Worm (Caenorhabditis elegans): ENCODE measurements around the gene srd-5.

srd-5 gene

ce11 chrIV:5671325-5671724 is 3.0 kb downstream of the srd-5 start:
- TF ChIP-seq aly-2 (tag; optimal IDR thresholded peaks at IDR 0.05): no peak
- TF ChIP-seq pha-4 (tag; optimal IDR thresholded peaks at IDR 0.05): peak; percentile 86

DNA sequence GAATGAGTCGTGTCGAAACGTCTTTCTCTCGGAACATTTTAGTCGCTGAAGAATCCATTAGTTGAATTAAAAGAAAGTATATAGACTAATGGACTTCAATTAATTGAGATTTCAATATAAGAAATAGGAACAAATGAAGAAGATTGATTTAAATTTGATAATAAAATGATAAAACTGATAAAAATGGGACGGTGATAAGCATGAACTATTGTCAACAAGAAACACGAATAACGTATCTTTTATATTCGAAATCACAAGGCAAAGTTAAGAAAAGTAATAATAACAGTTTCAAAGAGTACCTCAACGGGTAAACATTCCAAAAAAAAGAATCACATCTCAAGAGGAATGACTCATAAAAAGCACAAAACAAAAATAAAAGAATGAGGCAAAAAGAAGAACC is 4.9 kb downstream of the srd-5 start, which contains the start of gene T19E7.6:
Gene T19E7.6 (minus strand): TSS at position 45 of the 400 bp plus-strand sequence.
- TF ChIP-seq sea-2 (GFP tag; optimal IDR thresholded peaks at IDR 0.05) (no peak), ceh-82 (tag; optimal IDR thresholded peaks at IDR 0.05) (no peak), pha-4 (tag; optimal IDR thresholded peaks at IDR 0.05) (peak; percentile 64), ceh-16 (tag; optimal IDR thresholded peaks at IDR 0.05) (no peak)

DNA sequence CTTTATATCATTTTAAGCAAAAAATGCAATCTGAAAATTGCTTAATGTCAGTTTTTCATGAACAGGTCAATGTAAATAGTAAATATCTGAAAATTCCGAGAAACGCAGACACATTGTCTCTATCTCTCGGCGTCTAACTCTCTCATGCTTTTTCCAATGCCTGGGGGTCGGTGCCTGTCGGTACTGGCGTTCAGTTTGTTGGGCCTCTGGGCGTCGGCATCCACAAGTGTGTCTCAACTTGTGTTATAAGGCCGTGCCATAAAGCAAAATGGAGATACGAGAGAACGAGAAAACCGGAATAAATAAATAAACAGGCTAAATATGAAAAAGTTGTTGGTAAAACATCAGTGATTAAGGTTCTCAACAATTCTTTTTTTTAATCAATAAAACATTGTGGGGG is 7.1 kb downstream of the srd-5 start:
- TF ChIP-seq lsy-12 (tag; optimal IDR thresholded peaks at IDR 0.05): no peak
- peak; percentile 62 for TF ChIP-seq ceh-28 (tag; optimal IDR thresholded peaks at IDR 0.05)
- no peak for TF ChIP-seq unc-39 (tag; optimal IDR thresholded peaks at IDR 0.05)
- TF ChIP-seq fkh-2 (tag; optimal IDR thresholded peaks at IDR 0.05): no peak
- no peak for TF ChIP-seq jun-1 (tag; optimal IDR thresholded peaks at IDR 0.05)
- peak; percentile 21 for TF ChIP-seq lin-39 (tag; optimal IDR thresholded peaks at IDR 0.05)
- no peak for TF ChIP-seq ceh-9 (tag; optimal IDR thresholded peaks at IDR 0.05)
- no peak for TF ChIP-seq ztf-4 (tag; optimal IDR thresholded peaks at IDR 0.05)
- TF ChIP-seq mdl-1 (tag; optimal IDR thresholded peaks at IDR 0.05): no peak
- peak; percentile 5 for TF ChIP-seq egl-5 (tag; optimal IDR thresholded peaks at IDR 0.05)
- no peak for TF ChIP-seq nhr-237 (tag; optimal IDR thresholded peaks at IDR 0.05)
- TF ChIP-seq nhr-11 (tag; optimal IDR thresholded peaks at IDR 0.05): no peak
- TF ChIP-seq R02D3.7 (tag; optimal IDR thresholded peaks at IDR 0.05): no peak
- no peak for TF ChIP-seq lin-15B (tag; optimal IDR thresholded peaks at IDR 0.05)
- no peak for TF ChIP-seq elt-3 (tag; optimal IDR thresholded peaks at IDR 0.05)
- no peak for TF ChIP-seq tbx-2 (tag; optimal IDR thresholded peaks at IDR 0.05)
- TF ChIP-seq nhr-28 (tag; optimal IDR thresholded peaks at IDR 0.05): no peak
- peak; percentile 30 for TF ChIP-seq nhr-43 (tag; optimal IDR thresholded peaks at IDR 0.05; ENCODE audit: poor library complexity, severe bottlenecking)
- TF ChIP-seq pha-4 (tag; optimal IDR thresholded peaks at IDR 0.05): peak; percentile 94
- TF ChIP-seq sea-2 (GFP tag; optimal IDR thresholded peaks at IDR 0.05): no peak
- no peak for TF ChIP-seq unc-62 (GFP tag; optimal IDR thresholded peaks at IDR 0.05)
- TF ChIP-seq nfya-1 (tag; optimal IDR thresholded peaks at IDR 0.05; ENCODE audit: insufficient read depth): peak; percentile 57
- TF ChIP-seq ama-1 (optimal IDR thresholded peaks at IDR 0.05): peak; percentile 81
- TF ChIP-seq nhr-23 (tag; optimal IDR thresholded peaks at IDR 0.05): peak; percentile 29
- no peak for TF ChIP-seq fos-1 (tag; optimal IDR thresholded peaks at IDR 0.05)
- TF ChIP-seq snpc-4 (tag; optimal IDR thresholded peaks at IDR 0.05): peak; percentile 46
- no peak for TF ChIP-seq ZK546.5 (tag; optimal IDR thresholded peaks at IDR 0.05)
- no peak for TF ChIP-seq nhr-12 (tag; optimal IDR thresholded peaks at IDR 0.05)
- TF ChIP-seq eor-1 (tag; optimal IDR thresholded peaks at IDR 0.05): no peak
- no peak for TF ChIP-seq egl-27 (tag; optimal IDR thresholded peaks at IDR 0.05)
- TF ChIP-seq mml-1 (tag; optimal IDR thresholded peaks at IDR 0.05): no peak
- TF ChIP-seq nhr-77 (tag; optimal IDR thresholded peaks at IDR 0.05): no peak
- no peak for TF ChIP-seq nhr-76 (tag; optimal IDR thresholded peaks at IDR 0.05)
- TF ChIP-seq fkh-10 (GFP tag; optimal IDR thresholded peaks at IDR 0.05): no peak
- TF ChIP-seq elt-1 (tag; optimal IDR thresholded peaks at IDR 0.05): no peak
- TF ChIP-seq pqm-1 (tag; optimal IDR thresholded peaks at IDR 0.05): no peak
- no peak for TF ChIP-seq ceh-16 (tag; optimal IDR thresholded peaks at IDR 0.05)
- TF ChIP-seq daf-12 (tag; optimal IDR thresholded peaks at IDR 0.05): no peak
- peak; percentile 78 for TF ChIP-seq hmg-11 (tag; optimal IDR thresholded peaks at IDR 0.05)
- TF ChIP-seq aly-2 (tag; optimal IDR thresholded peaks at IDR 0.05): no peak
- no peak for TF ChIP-seq skn-1 (tag; optimal IDR thresholded peaks at IDR 0.05)
- no peak for TF ChIP-seq zag-1 (tag; optimal IDR thresholded peaks at IDR 0.05)
- TF ChIP-seq nhr-25 (tag; optimal IDR thresholded peaks at IDR 0.05): no peak
- no peak for TF ChIP-seq nhr-67 (tag; optimal IDR thresholded peaks at IDR 0.05)
- TF ChIP-seq elt-2 (tag; optimal IDR thresholded peaks at IDR 0.05): peak; percentile 26
- no peak for TF ChIP-seq ceh-82 (tag; optimal IDR thresholded peaks at IDR 0.05)
- TF ChIP-seq ztf-11 (tag; optimal IDR thresholded peaks at IDR 0.05): no peak
